Worm (Caenorhabditis elegans): ENCODE measurements around the gene nhr-219.

Gene nhr-219

DNA sequence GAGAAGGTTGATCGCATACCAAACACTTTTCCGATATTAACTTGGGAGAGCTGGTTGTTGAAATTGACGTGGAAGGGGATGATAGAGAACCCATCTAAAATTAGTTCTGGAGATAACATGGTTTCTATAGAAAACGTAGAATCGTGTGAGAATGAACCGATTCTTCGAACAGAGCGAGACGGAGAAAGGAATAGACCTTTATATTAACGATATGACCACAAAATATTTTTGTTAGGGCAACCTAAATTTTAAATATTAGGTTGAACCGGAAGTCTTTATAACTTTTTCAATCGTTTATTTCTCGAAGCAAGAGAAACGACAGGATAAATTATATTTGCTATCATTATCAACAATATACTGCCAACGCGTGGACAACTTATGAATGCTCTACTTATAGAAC, at the start of gene nhr-219:
nhr-219 (minus strand) TSS at position 101 of the 400 bp plus-strand sequence.
- TF ChIP-seq pqm-1 (tag; optimal IDR thresholded peaks at IDR 0.05) (no peak), fos-1 (tag; optimal IDR thresholded peaks at IDR 0.05) (no peak), ceh-82 (tag; optimal IDR thresholded peaks at IDR 0.05) (no peak), lin-39 (tag; optimal IDR thresholded peaks at IDR 0.05) (no peak), elt-3 (tag; optimal IDR thresholded peaks at IDR 0.05) (no peak), R02D3.7 (tag; optimal IDR thresholded peaks at IDR 0.05) (no peak)

DNA sequence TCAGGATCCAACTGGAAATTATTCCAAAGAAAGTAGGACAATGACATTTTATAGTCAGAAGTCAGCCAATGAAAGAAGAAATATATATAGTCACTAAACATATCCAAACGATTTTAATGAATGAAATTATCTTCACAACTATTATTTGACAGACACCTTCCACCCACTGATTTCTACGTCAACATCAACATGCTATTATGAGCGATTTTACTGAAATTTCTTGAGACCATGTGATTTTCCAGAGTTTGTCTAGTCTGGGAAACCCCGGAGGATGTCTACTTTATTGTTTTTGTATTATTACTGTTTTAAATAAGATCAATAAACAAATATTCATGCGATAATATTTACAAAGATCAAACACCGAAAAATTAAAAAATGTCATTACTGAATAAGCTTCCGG, 49.6 kb upstream of the nhr-219 start, which contains the start of gene srt-18:
srt-18 (minus strand) TSS at position 101 of the 400 bp plus-strand sequence.
- TF ChIP-seq unc-62 (GFP tag; optimal IDR thresholded peaks at IDR 0.05) (no peak), nhr-25 (tag; optimal IDR thresholded peaks at IDR 0.05) (no peak), nhr-76 (tag; optimal IDR thresholded peaks at IDR 0.05) (no peak), ceh-9 (tag; optimal IDR thresholded peaks at IDR 0.05) (no peak), ceh-82 (tag; optimal IDR thresholded peaks at IDR 0.05) (no peak), nhr-237 (tag; optimal IDR thresholded peaks at IDR 0.05) (no peak), elt-3 (tag; optimal IDR thresholded peaks at IDR 0.05) (no peak), elt-2 (tag; optimal IDR thresholded peaks at IDR 0.05) (no peak), ama-1 (optimal IDR thresholded peaks at IDR 0.05) (no peak)

DNA sequence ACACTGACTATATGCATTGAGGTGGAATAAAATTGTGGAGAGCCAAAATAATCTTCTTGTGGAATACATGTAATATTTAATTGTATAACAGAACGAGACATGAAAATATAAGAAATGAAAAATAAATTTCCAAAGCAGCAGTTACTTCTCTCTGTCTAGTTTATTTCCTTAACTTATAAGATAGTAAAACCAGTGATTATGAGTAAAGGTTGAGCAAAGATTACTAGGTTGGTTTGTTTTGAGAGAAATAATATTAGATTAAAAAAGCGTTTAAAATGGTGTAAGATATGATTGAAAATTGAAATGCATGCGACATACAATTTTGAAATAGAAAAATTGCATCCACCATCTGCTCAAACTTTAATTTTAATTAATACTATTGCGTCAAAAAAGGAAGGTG, 47.8 kb upstream of the nhr-219 start, which contains the start of gene srh-201:
srh-201 (minus strand) TSS at position 101 of the 400 bp plus-strand sequence.
- TF ChIP-seq ama-1 (optimal IDR thresholded peaks at IDR 0.05) (no peak), nhr-67 (tag; optimal IDR thresholded peaks at IDR 0.05) (no peak), nhr-77 (tag; optimal IDR thresholded peaks at IDR 0.05) (no peak), nhr-43 (tag; optimal IDR thresholded peaks at IDR 0.05; ENCODE audit: poor library complexity, severe bottlenecking) (no peak), lsy-12 (tag; optimal IDR thresholded peaks at IDR 0.05) (no peak), R02D3.7 (tag; optimal IDR thresholded peaks at IDR 0.05) (no peak), elt-2 (tag; optimal IDR thresholded peaks at IDR 0.05) (no peak), ceh-28 (tag; optimal IDR thresholded peaks at IDR 0.05) (no peak), pqm-1 (tag; optimal IDR thresholded peaks at IDR 0.05) (no peak), zag-1 (tag; optimal IDR thresholded peaks at IDR 0.05) (no peak), elt-3 (tag; optimal IDR thresholded peaks at IDR 0.05) (no peak), snpc-4 (tag; optimal IDR thresholded peaks at IDR 0.05) (no peak), egl-27 (tag; optimal IDR thresholded peaks at IDR 0.05) (no peak), aly-2 (tag; optimal IDR thresholded peaks at IDR 0.05) (no peak), unc-62 (GFP tag; optimal IDR thresholded peaks at IDR 0.05) (no peak), pha-4 (tag; optimal IDR thresholded peaks at IDR 0.05) (no peak), mml-1 (tag; optimal IDR thresholded peaks at IDR 0.05) (no peak), lin-15B (tag; optimal IDR thresholded peaks at IDR 0.05) (no peak)

DNA sequence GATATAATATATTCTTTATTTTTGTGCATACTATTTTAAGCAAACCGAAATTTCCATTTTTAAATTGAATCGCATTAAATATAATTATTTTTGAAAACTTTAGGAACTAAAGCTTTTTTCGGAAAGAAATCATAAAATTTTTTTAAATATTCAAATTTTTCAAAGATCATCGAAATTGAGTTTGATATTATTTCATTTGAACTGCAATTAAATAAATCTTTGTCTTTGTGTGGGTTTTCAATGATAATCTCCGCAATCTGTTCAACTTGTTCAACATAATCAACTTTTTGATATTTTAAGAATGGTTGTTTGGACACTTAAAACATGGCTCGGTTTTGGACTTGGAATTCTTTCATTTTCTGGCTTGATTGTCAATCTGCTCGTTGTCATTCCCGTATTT, 43.2 kb upstream of the nhr-219 start, which contains the start of gene srx-2:
srx-2 (plus strand) TSS at position 301 of the 400 bp plus-strand sequence.
- TF ChIP-seq nhr-67 (tag; optimal IDR thresholded peaks at IDR 0.05), result no peak
- no peak for TF ChIP-seq jun-1 (tag; optimal IDR thresholded peaks at IDR 0.05)
- TF ChIP-seq pqm-1 (tag; optimal IDR thresholded peaks at IDR 0.05), result no peak
- TF ChIP-seq unc-62 (GFP tag; optimal IDR thresholded peaks at IDR 0.05), result no peak
- TF ChIP-seq eor-1 (tag; optimal IDR thresholded peaks at IDR 0.05), result no peak
- no peak for TF ChIP-seq daf-12 (tag; optimal IDR thresholded peaks at IDR 0.05)
- TF ChIP-seq ztf-11 (tag; optimal IDR thresholded peaks at IDR 0.05), result no peak
- TF ChIP-seq ztf-4 (tag; optimal IDR thresholded peaks at IDR 0.05), result no peak
- no peak for TF ChIP-seq ama-1 (optimal IDR thresholded peaks at IDR 0.05)
- no peak for TF ChIP-seq egl-27 (tag; optimal IDR thresholded peaks at IDR 0.05)
- TF ChIP-seq nfya-1 (tag; optimal IDR thresholded peaks at IDR 0.05; ENCODE audit: insufficient read depth), result no peak
- TF ChIP-seq hmg-11 (tag; optimal IDR thresholded peaks at IDR 0.05), result no peak
- TF ChIP-seq nhr-23 (tag; optimal IDR thresholded peaks at IDR 0.05), result no peak
- TF ChIP-seq lin-15B (tag; optimal IDR thresholded peaks at IDR 0.05), result no peak
- TF ChIP-seq fos-1 (tag; optimal IDR thresholded peaks at IDR 0.05), result no peak

DNA sequence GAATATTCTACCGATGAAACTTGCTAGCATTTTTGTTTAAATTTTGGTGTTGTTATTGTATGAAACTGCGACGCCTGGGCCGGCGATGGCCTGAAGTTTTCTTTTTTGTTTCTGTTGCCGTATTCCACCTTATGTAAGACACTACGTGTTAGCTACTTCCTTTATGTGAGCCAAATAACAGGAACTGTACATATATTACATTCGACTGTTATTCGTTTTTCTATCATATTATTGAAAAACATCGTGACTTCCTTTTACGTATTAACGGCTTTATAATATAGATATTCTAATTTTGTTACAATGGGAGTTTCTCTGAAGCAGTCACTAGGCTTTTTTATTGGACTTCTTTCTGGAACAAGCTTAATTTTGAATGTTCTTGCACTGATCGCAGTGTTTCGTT, 39.3 kb upstream of the nhr-219 start, which contains the start of gene srx-3:
srx-3 (plus strand) TSS at position 301 of the 400 bp plus-strand sequence.
- TF ChIP-seq sea-2 (GFP tag; optimal IDR thresholded peaks at IDR 0.05), result no peak
- TF ChIP-seq fos-1 (tag; optimal IDR thresholded peaks at IDR 0.05), result no peak
- no peak for TF ChIP-seq nhr-43 (tag; optimal IDR thresholded peaks at IDR 0.05; ENCODE audit: poor library complexity, severe bottlenecking)
- no peak for TF ChIP-seq unc-39 (tag; optimal IDR thresholded peaks at IDR 0.05)
- TF ChIP-seq egl-27 (tag; optimal IDR thresholded peaks at IDR 0.05), result no peak
- no peak for TF ChIP-seq ztf-4 (tag; optimal IDR thresholded peaks at IDR 0.05)
- TF ChIP-seq ceh-9 (tag; optimal IDR thresholded peaks at IDR 0.05), result no peak

Measured in whole organism, L3 larva.